Worm (Caenorhabditis elegans) whole organism, L2 larva: Measurements from ENCODE around the gene got-1.2.
"Not testable (repeated sequence)": the region's sequence is repeated elsewhere in the genome, so short reads cannot be mapped to it uniquely, and the experiment has no call there.

ENCODE experiments used
- C34F6.9 ChIP-seq: fragments of 150-350 bp; optimal IDR thresholded peaks from 2 replicates; lab custom pipeline; 2014; ENCODE audit warnings: missing biosample characterization, missing genetic modification characterization
- F13H6.1 ChIP-seq: sonication (generic microtip); optimal IDR thresholded peaks from 2 replicates; lab custom pipeline; 2016; ENCODE audit warnings: missing genetic modification characterization, missing compliant biosample characterization
- R02D3.7 ChIP-seq: fragments of 150-350 bp; optimal IDR thresholded peaks from 2 replicates; lab custom pipeline; 2014; ENCODE audit warnings: missing biosample characterization, missing genetic modification characterization
- Y55F3AM.14 ChIP-seq: fragments of 200-800 bp; sonication (Bioruptor generic); optimal IDR thresholded peaks from 2 replicates; lab custom pipeline; 2018; ENCODE audit warnings: mild to moderate bottlenecking, missing genetic modification characterization, missing compliant biosample characterization
- ZK546.5 ChIP-seq: sonication (generic microtip); optimal IDR thresholded peaks from 2 replicates; lab custom pipeline; 2017; ENCODE audit warnings: missing biosample characterization, missing genetic modification characterization
- alr-1 ChIP-seq: fragments of 150-350 bp; optimal IDR thresholded peaks from 2 replicates; lab custom pipeline; 2014; ENCODE audit warnings: missing biosample characterization, missing genetic modification characterization
- aly-2 ChIP-seq: fragments of 150-350 bp; optimal IDR thresholded peaks from 2 replicates; lab custom pipeline; 2014; ENCODE audit warnings: missing biosample characterization, missing genetic modification characterization
- ama-1 ChIP-seq: fragments of 150-350 bp; optimal IDR thresholded peaks from 2 replicates; lab custom pipeline; 2018; ENCODE audit warnings: inconsistent platforms
- blmp-1 ChIP-seq: sonication (generic microtip); optimal IDR thresholded peaks from 2 replicates; lab custom pipeline; 2017; ENCODE audit warnings: missing genetic modification characterization, mild to moderate bottlenecking, missing compliant biosample characterization, antibody characterized with exemption, moderate library complexity; ENCODE audit not compliant: insufficient read depth
- ceh-16 ChIP-seq: fragments of 150-350 bp; optimal IDR thresholded peaks from 2 replicates; lab custom pipeline; 2014; ENCODE audit warnings: missing biosample characterization, missing genetic modification characterization
- ceh-82 ChIP-seq: fragments of 150-350 bp; optimal IDR thresholded peaks from 2 replicates; lab custom pipeline; 2014; ENCODE audit warnings: missing biosample characterization, missing genetic modification characterization
- crh-2 ChIP-seq: sonication (generic microtip); optimal IDR thresholded peaks from 2 replicates; lab custom pipeline; 2017; ENCODE audit warnings: missing biosample characterization, missing genetic modification characterization
- dmd-4 ChIP-seq: sonication (generic microtip); optimal IDR thresholded peaks from 2 replicates; lab custom pipeline; 2017; ENCODE audit warnings: missing biosample characterization, missing genetic modification characterization
- elt-1 ChIP-seq: fragments of 150-350 bp; optimal IDR thresholded peaks from 2 replicates; lab custom pipeline; 2014; ENCODE audit warnings: missing biosample characterization, missing genetic modification characterization
- elt-3 ChIP-seq: sonication (generic microtip); optimal IDR thresholded peaks from 2 replicates; lab custom pipeline; 2017; ENCODE audit warnings: missing biosample characterization, missing genetic modification characterization
- fos-1 ChIP-seq: fragments of 150-350 bp; optimal IDR thresholded peaks from 2 replicates; lab custom pipeline; 2014; ENCODE audit warnings: missing biosample characterization, missing genetic modification characterization
- gmeb-1 ChIP-seq: fragments of 150-350 bp; optimal IDR thresholded peaks from 2 replicates; lab custom pipeline; 2014; ENCODE audit warnings: missing biosample characterization, missing genetic modification characterization
- lin-11 ChIP-seq: fragments of 150-350 bp; sonication (generic microtip); optimal IDR thresholded peaks from 2 replicates; lab custom pipeline; 2014; ENCODE audit warnings: missing biosample characterization, missing genetic modification characterization, inconsistent platforms, mixed read lengths
- lin-39 ChIP-seq: fragments of 150-350 bp; optimal IDR thresholded peaks from 2 replicates; lab custom pipeline; 2014; ENCODE audit warnings: missing biosample characterization, missing genetic modification reagents, missing genetic modification characterization
- lsy-2 ChIP-seq, 2 experiments: fragments of 150-350 bp in 1 of 2; sonication (generic microtip) in 1 of 2; optimal IDR thresholded peaks; 2 replicates each; lab custom pipeline; 2014 to 2017; ENCODE audit warnings: missing biosample characterization in 2 of 2, missing genetic modification characterization in 2 of 2
- nhr-10 ChIP-seq: sonication (generic microtip); optimal IDR thresholded peaks from 2 replicates; lab custom pipeline; 2017; ENCODE audit warnings: missing biosample characterization, missing genetic modification characterization
- nhr-11 ChIP-seq: fragments of 150-350 bp; optimal IDR thresholded peaks from 2 replicates; lab custom pipeline; 2014; ENCODE audit warnings: missing biosample characterization, missing genetic modification characterization
- nhr-12 ChIP-seq: fragments of 150-350 bp; optimal IDR thresholded peaks from 2 replicates; lab custom pipeline; 2014; ENCODE audit warnings: missing biosample characterization, missing genetic modification characterization
- nhr-129 ChIP-seq: fragments of 150-350 bp; optimal IDR thresholded peaks from 2 replicates; lab custom pipeline; 2014; ENCODE audit warnings: missing biosample characterization, missing genetic modification characterization
- nhr-21 ChIP-seq: fragments of 150-350 bp; optimal IDR thresholded peaks from 2 replicates; lab custom pipeline; 2014; ENCODE audit warnings: missing biosample characterization, missing genetic modification characterization
- nhr-23 ChIP-seq: fragments of 150-350 bp; optimal IDR thresholded peaks from 2 replicates; lab custom pipeline; 2014; ENCODE audit warnings: missing biosample characterization, missing genetic modification reagents, missing genetic modification characterization
- nhr-237 ChIP-seq: fragments of 150-350 bp; optimal IDR thresholded peaks from 2 replicates; lab custom pipeline; 2014; ENCODE audit warnings: missing biosample characterization, missing genetic modification characterization
- nhr-25 ChIP-seq: fragments of 150-350 bp; sonication (generic microtip); optimal IDR thresholded peaks from 3 replicates; lab custom pipeline; 2014; ENCODE audit warnings: missing biosample characterization, missing genetic modification characterization
- nhr-6 ChIP-seq: fragments of 150-350 bp; optimal IDR thresholded peaks from 2 replicates; lab custom pipeline; 2014; ENCODE audit warnings: missing biosample characterization, missing genetic modification characterization
- nhr-77 ChIP-seq: fragments of 150-350 bp; optimal IDR thresholded peaks from 2 replicates; lab custom pipeline; 2014; ENCODE audit warnings: missing biosample characterization, missing genetic modification characterization
- peb-1 ChIP-seq: fragments of 150-350 bp; optimal IDR thresholded peaks from 2 replicates; lab custom pipeline; 2014; ENCODE audit warnings: missing biosample characterization, missing genetic modification characterization
- sem-4 ChIP-seq: fragments of 150-350 bp; optimal IDR thresholded peaks from 2 replicates; lab custom pipeline; 2014; ENCODE audit warnings: missing biosample characterization, missing genetic modification reagents, missing genetic modification characterization
- skn-1 ChIP-seq: sonication (generic microtip); optimal IDR thresholded peaks from 2 replicates; lab custom pipeline; 2017; ENCODE audit warnings: missing biosample characterization, missing genetic modification characterization
- sma-3 ChIP-seq: sonication (generic microtip); optimal IDR thresholded peaks from 2 replicates; lab custom pipeline; 2016; ENCODE audit warnings: missing genetic modification reagents, missing genetic modification characterization, missing compliant biosample characterization
- sma-9 ChIP-seq, 2 experiments: fragments of 150-350 bp in 1 of 2; sonication (generic microtip) in 1 of 2; optimal IDR thresholded peaks; 2 replicates each; lab custom pipeline; 2014 to 2016; ENCODE audit warnings: missing genetic modification characterization in 2 of 2, mild to moderate bottlenecking in 1 of 2, missing biosample characterization in 1 of 2, missing compliant biosample characterization in 1 of 2, missing genetic modification reagents in 1 of 2, moderate library complexity in 1 of 2
- snpc-4 ChIP-seq: fragments of 150-350 bp; optimal IDR thresholded peaks from 2 replicates; lab custom pipeline; 2014; ENCODE audit warnings: missing biosample characterization, missing genetic modification characterization
- unc-39 ChIP-seq: fragments of 150-350 bp; optimal IDR thresholded peaks from 2 replicates; lab custom pipeline; 2014; ENCODE audit warnings: missing biosample characterization, missing genetic modification characterization
- unc-55 ChIP-seq: fragments of 150-350 bp; sonication (generic microtip); optimal IDR thresholded peaks from 3 replicates; lab custom pipeline; 2014; ENCODE audit warnings: missing biosample characterization, missing genetic modification reagents, missing genetic modification characterization
- ztf-4 ChIP-seq: fragments of 150-350 bp; optimal IDR thresholded peaks from 2 replicates; lab custom pipeline; 2014; ENCODE audit warnings: missing biosample characterization, missing genetic modification characterization

got-1.2 gene

ce11 chrX:16792700-16793176 lies at the start of gene got-1.2:
got-1.2 (minus strand) TSS chrX:16793126.
- TF ChIP-seq nhr-10 (tag; lab: Kevin White, UChicago) (no peak), Y55F3AM.14 (GFP tag; lab: Kevin White, UChicago) (no peak)

ce11 chrX:16840738-16841137 lies 47.8 kb upstream of the got-1.2 start, which contains the start of gene dyla-1:
dyla-1 (plus strand) TSS chrX:16841038.
- TF ChIP-seq lin-11 (tag; lab: Kevin White, UChicago) (no peak), lsy-2 (tag; optimal IDR thresholded peaks at IDR 0.05; lab: Kevin White, UChicago) (no peak), nhr-237 (tag; lab: Kevin White, UChicago) (no peak), nhr-25 (tag; lab: Kevin White, UChicago) (no peak), unc-39 (tag; lab: Kevin White, UChicago) (no peak), peb-1 (tag; lab: Kevin White, UChicago) (no peak), nhr-6 (no peak), blmp-1 (tag; lab: Kevin White, UChicago) (no peak), F13H6.1 (tag; lab: Kevin White, UChicago) (no peak), gmeb-1 (tag; lab: Kevin White, UChicago) (no peak), alr-1 (no peak), ama-1 (lab: Kevin White, UChicago) (no peak), nhr-10 (tag; lab: Kevin White, UChicago) (no peak), sem-4 (tag; lab: Kevin White, UChicago) (no peak), elt-1 (tag; lab: Kevin White, UChicago) (no peak), ceh-82 (no peak), snpc-4 (tag; lab: Kevin White, UChicago) (no peak), lin-39 (tag; lab: Kevin White, UChicago) (no peak), aly-2 (no peak)
- TF ChIP-seq, all 48 proteins: peak for 0

ce11 chrX:16836304-16836703 lies 43.4 kb upstream of the got-1.2 start, which contains the start of gene F41G4.7:
F41G4.7 (minus strand) TSS chrX:16836404.
- TF ChIP-seq nhr-12 (no peak), dmd-4 (tag; lab: Kevin White, UChicago) (no peak), nhr-237 (tag; lab: Kevin White, UChicago) (no peak), skn-1 (tag; lab: Kevin White, UChicago) (no peak), elt-3 (no peak), ztf-4 (tag; lab: Kevin White, UChicago) (no peak), ZK546.5 (tag; lab: Kevin White, UChicago) (no peak), fos-1 (tag; lab: Kevin White, UChicago) (no peak), ama-1 (lab: Kevin White, UChicago) (no peak), sma-9 (GFP tag; optimal IDR thresholded peaks at IDR 0.05; lab: Kevin White, UChicago) (no peak), sma-9 (tag; optimal IDR thresholded peaks at IDR 0.05; lab: Kevin White, UChicago) (no peak), nhr-21 (tag; lab: Kevin White, UChicago) (no peak), aly-2 (no peak), nhr-129 (tag; lab: Kevin White, UChicago) (no peak), nhr-23 (tag; lab: Kevin White, UChicago) (no peak), crh-2 (tag; lab: Kevin White, UChicago) (no peak), nhr-11 (no peak), C34F6.9 (tag; lab: Kevin White, UChicago) (no peak), snpc-4 (tag; lab: Kevin White, UChicago) (no peak), nhr-77 (tag; lab: Kevin White, UChicago) (no peak), F13H6.1 (tag; lab: Kevin White, UChicago) (no peak)

- TF ChIP-seq elt-1, C34F6.9, nhr-237 (tag; lab: Kevin White, UChicago): not testable (repeated sequence)
These were observed 41.8 kb upstream of the got-1.2 start, which contains the start of gene F41G4.13 for ce11 chrX:16834691-16835090. F41G4.13 (minus strand) TSS chrX:16834791.

ce11 chrX:16826500-16826899 lies 33.6 kb upstream of the got-1.2 start:
- no peak for TF ChIP-seq crh-2 (tag; lab: Kevin White, UChicago)
- TF ChIP-seq sma-3, result no peak
- no peak for TF ChIP-seq R02D3.7 (tag; lab: Kevin White, UChicago)
- TF ChIP-seq nhr-77 (tag; lab: Kevin White, UChicago), result no peak
- TF ChIP-seq ceh-16, result no peak
- TF ChIP-seq unc-55 (GFP tag; lab: Kevin White, UChicago), result no peak
- TF ChIP-seq, all 48 proteins: peak for 0
